Fruit fly (Drosophila melanogaster): ENCODE measurements around the gene Wdr82.

Gene Wdr82

DNA sequence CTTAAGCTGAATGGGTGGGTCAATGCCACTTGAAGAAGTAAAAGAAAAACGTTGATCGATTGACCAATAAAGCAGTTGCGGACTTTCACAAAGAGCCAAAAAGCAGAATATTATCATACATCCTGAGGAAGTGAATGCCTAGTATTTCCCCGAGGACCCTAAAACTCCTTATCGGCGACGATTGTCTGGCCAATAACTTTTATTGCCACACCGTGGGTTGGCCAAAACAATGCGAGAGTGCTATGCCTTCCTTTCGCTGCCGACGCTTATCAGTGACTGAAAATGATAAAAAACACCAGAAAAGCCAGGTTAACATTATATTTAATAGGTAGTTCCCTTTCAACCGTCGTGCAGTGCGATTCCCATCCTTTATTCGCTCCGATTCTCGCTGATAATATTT is 22.4 kb upstream of the Wdr82 start, which contains the start of gene Mur29B:
Gene Mur29B, plus strand, starts transcription at position 324 of the 400 bp plus-strand sequence.
- no peak for TF ChIP-seq fkh (GFP tag; optimal IDR thresholded peaks at IDR 0.05)
- peak; percentile 50 for TF ChIP-seq vri (GFP tag; optimal IDR thresholded peaks at IDR 0.05)
- no peak for TF ChIP-seq Eip93F (GFP tag; optimal IDR thresholded peaks at IDR 0.05)

dm6 chr2L:8355419-8355818 is 18.8 kb upstream of the Wdr82 start:
- no peak for TF ChIP-seq CG16779 (tag; optimal IDR thresholded peaks at IDR 0.05)
- TF ChIP-seq svp (GFP tag): no peak
- no peak for TF ChIP-seq ss (GFP tag; optimal IDR thresholded peaks at IDR 0.05)
- no peak for TF ChIP-seq CG6163 (GFP tag; IDR thresholded peaks at IDR 0.05)
- no peak for TF ChIP-seq topi (GFP tag; optimal IDR thresholded peaks at IDR 0.05)
- no peak for TF ChIP-seq CG15336 (GFP tag; IDR thresholded peaks at IDR 0.05)
- no peak for TF ChIP-seq achi (GFP tag; optimal IDR thresholded peaks at IDR 0.05)
- TF ChIP-seq CG3032 (tag; optimal IDR thresholded peaks at IDR 0.05): no peak

DNA sequence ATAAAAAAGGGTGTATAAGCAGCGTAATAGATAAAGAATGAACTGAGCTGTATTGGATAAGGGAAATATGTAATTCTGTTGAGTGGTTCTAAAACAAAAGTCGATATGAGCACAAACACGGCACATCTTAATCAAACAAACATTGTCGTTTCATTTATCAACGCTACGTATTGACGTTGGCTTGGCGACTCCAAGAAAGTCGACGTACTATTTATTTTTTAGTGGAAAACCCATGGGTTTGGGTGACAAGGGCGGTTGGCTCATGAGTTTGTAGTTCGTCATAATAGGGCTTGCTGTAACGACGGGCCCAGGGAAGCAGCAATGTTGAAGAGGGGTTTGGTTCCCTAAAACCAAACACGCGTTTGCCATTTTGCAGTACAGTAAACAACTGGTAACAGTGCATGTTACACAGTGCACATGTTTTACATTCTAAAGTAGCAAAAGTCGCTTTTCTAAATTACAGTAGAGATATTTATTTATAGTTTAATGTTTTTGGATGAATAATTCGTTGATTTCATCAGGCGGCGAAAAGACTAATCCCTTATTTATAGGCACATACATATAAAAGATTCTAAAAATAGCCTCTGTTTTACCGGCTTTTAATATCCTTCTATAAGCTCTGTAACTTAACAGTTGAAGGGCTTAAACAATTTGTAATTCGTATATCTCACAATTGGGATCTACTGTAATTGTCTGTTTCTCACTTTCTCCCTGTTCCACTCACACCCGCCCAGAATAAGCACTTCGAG is 12.9 kb upstream of the Wdr82 start:
- peak in 1 of 2 experiments; percentile 52 for TF ChIP-seq salr (GFP tag; optimal IDR thresholded peaks at IDR 0.05)
- TF ChIP-seq esn (GFP tag; optimal IDR thresholded peaks at IDR 0.05): peak; percentile 75
- TF ChIP-seq Eip93F (GFP tag; optimal IDR thresholded peaks at IDR 0.05): no peak
- peak; percentile 85 for TF ChIP-seq svp (GFP tag)
- TF ChIP-seq acj6 (GFP tag; optimal IDR thresholded peaks at IDR 0.05): peak; percentile 67
- no peak for TF ChIP-seq CG1621 (tag; optimal IDR thresholded peaks at IDR 0.05)
- peak; percentile 77 for TF ChIP-seq Met (GFP tag; optimal IDR thresholded peaks at IDR 0.05)
- peak; percentile 32 for TF ChIP-seq CG10669 (GFP tag; optimal IDR thresholded peaks at IDR 0.05)
- peak; percentile 20 for TF ChIP-seq CG11902 (GFP tag; optimal IDR thresholded peaks at IDR 0.05)
- TF ChIP-seq Gug (GFP tag; IDR thresholded peaks at IDR 0.05): 0 out of 2 replicates have a peak, but pooled peaks have one; percentile 25
- TF ChIP-seq eg (GFP tag; IDR thresholded peaks at IDR 0.05): peak; percentile 43; the same call in 2 of the 3 replicates
- TF ChIP-seq CG8632 (GFP tag; optimal IDR thresholded peaks at IDR 0.05): peak; percentile 47
- TF ChIP-seq net (GFP tag; optimal IDR thresholded peaks at IDR 0.05): peak; percentile 47
- TF ChIP-seq Sox14 (GFP tag; optimal IDR thresholded peaks at IDR 0.05): peak; percentile 50
- peak; percentile 27 for TF ChIP-seq CG8319 (GFP tag; optimal IDR thresholded peaks at IDR 0.05)
- TF ChIP-seq vri (GFP tag; optimal IDR thresholded peaks at IDR 0.05): no peak
- no peak for TF ChIP-seq CG7368 (GFP tag; optimal IDR thresholded peaks at IDR 0.05)
- peak; percentile 75 for TF ChIP-seq fkh (GFP tag; optimal IDR thresholded peaks at IDR 0.05)
- peak; percentile 28 for TF ChIP-seq dsx (GFP tag; optimal IDR thresholded peaks at IDR 0.05; ENCODE audit: poor library complexity, severe bottlenecking)
- TF ChIP-seq CG16779 (tag; optimal IDR thresholded peaks at IDR 0.05): no peak
- TF ChIP-seq ss (GFP tag; optimal IDR thresholded peaks at IDR 0.05): peak; percentile 30 to 62
- TF ChIP-seq CG9139 (GFP tag; optimal IDR thresholded peaks at IDR 0.05): no peak
- peak; percentile 54 for TF ChIP-seq CG6808 (GFP tag; optimal IDR thresholded peaks at IDR 0.05)
- peak; percentile 73 for TF ChIP-seq CG32006 (GFP tag; optimal IDR thresholded peaks at IDR 0.05)
- peak; percentile 27; the same call in 1 of the 2 replicates for TF ChIP-seq CG11294 (GFP tag; IDR thresholded peaks at IDR 0.05)
- TF ChIP-seq Ets96B (tag; optimal IDR thresholded peaks at IDR 0.05): peak; percentile 17
- peak; percentile 69 for TF ChIP-seq CG31627 (GFP tag; optimal IDR thresholded peaks at IDR 0.05)
- TF ChIP-seq OdsH (GFP tag; optimal IDR thresholded peaks at IDR 0.05): peak; percentile 69
- TF ChIP-seq CG6792 (GFP tag; optimal IDR thresholded peaks at IDR 0.05): peak; percentile 62
- peak; percentile 66 for TF ChIP-seq Sox102F (GFP tag; optimal IDR thresholded peaks at IDR 0.05)
- peak; percentile 63 for TF ChIP-seq CG15336 (GFP tag; IDR thresholded peaks at IDR 0.05)
- peak; percentile 46 for TF ChIP-seq CG34406 (GFP tag; optimal IDR thresholded peaks at IDR 0.05)
- peak; percentile 68 for TF ChIP-seq Hr39 (GFP tag; optimal IDR thresholded peaks at IDR 0.05)
- peak; percentile 46 for TF ChIP-seq spab (GFP tag; optimal IDR thresholded peaks at IDR 0.05)
- peak; percentile 40 for TF ChIP-seq Sox15 (GFP tag; optimal IDR thresholded peaks at IDR 0.05)
- TF ChIP-seq CG8119 (GFP tag; IDR thresholded peaks at IDR 0.05): no peak; the same call in 1 of the 3 replicates
- peak; percentile 39; the same call in 1 of the 3 replicates for TF ChIP-seq CG6163 (GFP tag; IDR thresholded peaks at IDR 0.05)
- TF ChIP-seq topi (GFP tag; optimal IDR thresholded peaks at IDR 0.05): peak; percentile 42
- no peak for TF ChIP-seq CG3919 (GFP tag; optimal IDR thresholded peaks at IDR 0.05)
- TF ChIP-seq CG6276 (GFP tag; optimal IDR thresholded peaks at IDR 0.05): peak; percentile 52
- TF ChIP-seq achi (GFP tag; optimal IDR thresholded peaks at IDR 0.05): peak; percentile 60
- TF ChIP-seq Hr4 (GFP tag; optimal IDR thresholded peaks at IDR 0.05): peak; percentile 80
- TF ChIP-seq CG6854 (GFP tag; optimal IDR thresholded peaks at IDR 0.05): peak; percentile 5

Measured in whole organism, prepupa.